Worm (Caenorhabditis elegans) whole organism, mixed stage, embryonic: ENCODE measurements around the gene C17H12.5.

Source experiments
- lin-13 ChIP-seq: fragments of 150-350 bp; optimal IDR thresholded peaks from 2 replicates; lab custom pipeline; 2014; ENCODE audit warnings: missing biosample characterization, missing genetic modification characterization
- nhr-76 ChIP-seq: sonication (generic microtip); optimal IDR thresholded peaks from 2 replicates; lab custom pipeline; 2017; ENCODE audit warnings: missing biosample characterization, missing genetic modification characterization
- zip-8 ChIP-seq: fragments of 150-350 bp; optimal IDR thresholded peaks from 2 replicates; lab custom pipeline; 2014; ENCODE audit warnings: missing biosample characterization, missing genetic modification characterization

DNA sequence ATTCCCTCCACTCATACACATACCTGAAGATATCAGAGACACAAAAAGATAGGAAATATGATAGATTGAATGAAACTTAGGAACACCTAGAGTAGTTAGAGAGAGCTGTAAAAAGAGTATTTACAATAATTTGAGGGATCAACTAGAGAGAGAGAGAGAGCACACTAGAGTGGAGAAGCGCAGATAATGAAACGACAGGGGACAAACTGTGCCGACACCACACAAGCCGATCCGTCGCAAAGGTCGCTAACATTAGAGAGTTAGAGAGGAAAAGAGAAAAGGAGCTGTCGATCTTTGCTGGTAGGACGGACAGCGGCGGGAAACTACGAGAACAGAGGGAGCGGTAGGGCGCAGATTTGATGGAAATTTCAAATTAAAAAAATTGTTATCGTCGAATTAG, 32.3 kb downstream of the C17H12.5 start, which contains the start of gene dyci-1:
- TF ChIP-seq zip-8 (no peak), nhr-76 (tag; lab: Kevin White, UChicago) (no peak), lin-13 (tag; lab: Kevin White, UChicago) (no peak)
